Worm (Caenorhabditis elegans) whole organism, L1 larva: ENCODE data around the gene R11G10.3.

ENCODE experiments used
- C16A3.4 ChIP-seq: fragments of 150-350 bp; optimal IDR thresholded peaks from 2 replicates; lab custom pipeline; 2014; ENCODE audit warnings: missing biosample characterization, missing genetic modification characterization
- alr-1 ChIP-seq: fragments of 200-800 bp; sonication (Bioruptor generic); optimal IDR thresholded peaks from 2 replicates; lab custom pipeline; 2018; ENCODE audit warnings: borderline replicate concordance, mild to moderate bottlenecking, missing genetic modification characterization, missing compliant biosample characterization
- ceh-8 ChIP-seq: fragments of 200-800 bp; sonication (Bioruptor generic); optimal IDR thresholded peaks from 2 replicates; lab custom pipeline; 2018; ENCODE audit warnings: mild to moderate bottlenecking, missing genetic modification characterization, moderate library complexity, missing compliant biosample characterization
- egl-13 ChIP-seq: sonication (generic microtip); optimal IDR thresholded peaks from 2 replicates; lab custom pipeline; 2016; ENCODE audit warnings: missing genotype, missing genetic modification reagents, missing genetic modification characterization, missing compliant biosample characterization
- elt-2 ChIP-seq: sonication (generic microtip); optimal IDR thresholded peaks from 2 replicates; lab custom pipeline; 2016; ENCODE audit warnings: missing genetic modification characterization, mild to moderate bottlenecking, inconsistent platforms, missing compliant biosample characterization, missing genetic modification reagents
- fkh-10 ChIP-seq: sonication (generic microtip); optimal IDR thresholded peaks from 2 replicates; lab custom pipeline; 2017; ENCODE audit warnings: missing biosample characterization, missing genetic modification reagents, missing genetic modification characterization
- fkh-4 ChIP-seq: sonication (generic microtip); optimal IDR thresholded peaks from 2 replicates; lab custom pipeline; 2016; ENCODE audit warnings: missing compliant biosample characterization, missing genetic modification characterization, borderline replicate concordance
- grh-1 ChIP-seq: fragments of 200-800 bp; sonication (Bioruptor generic); IDR thresholded peaks from 2 replicates; pipeline ENCODE4 v1.3.6; 2022; ENCODE audit warnings: missing genetic modification reagents, missing genetic modification characterization, missing compliant biosample characterization
- hpl-2 ChIP-seq: fragments of 150-350 bp; optimal IDR thresholded peaks from 2 replicates; lab custom pipeline; 2014; ENCODE audit warnings: missing biosample characterization, missing genetic modification reagents, missing genetic modification characterization
- lin-39 ChIP-seq: fragments of 150-350 bp; optimal IDR thresholded peaks from 2 replicates; lab custom pipeline; 2014; ENCODE audit warnings: missing biosample characterization, missing genetic modification reagents, missing genetic modification characterization
- mab-9 ChIP-seq: fragments of 200-800 bp; sonication (Bioruptor generic); IDR thresholded peaks from 2 replicates; pipeline ENCODE4 v1.3.6; 2022; ENCODE audit warnings: missing genetic modification reagents, missing genetic modification characterization, missing compliant biosample characterization
- mdl-1 ChIP-seq, 2 experiments: fragments of 150-350 bp; optimal IDR thresholded peaks; 2 replicates each; lab custom pipeline; 2014 to 2017; ENCODE audit warnings: missing biosample characterization in 2 of 2, missing genetic modification characterization in 2 of 2, inconsistent platforms in 1 of 2
- nhr-71 ChIP-seq: sonication (generic microtip); optimal IDR thresholded peaks from 2 replicates; lab custom pipeline; 2016; ENCODE audit warnings: mild to moderate bottlenecking, missing genetic modification characterization, moderate library complexity, missing compliant biosample characterization
- pqm-1 ChIP-seq: sonication (generic microtip); optimal IDR thresholded peaks from 3 replicates; lab custom pipeline; 2017; ENCODE audit warnings: missing biosample characterization, missing genetic modification characterization
- snpc-4 ChIP-seq: fragments of 150-350 bp; optimal IDR thresholded peaks from 2 replicates; lab custom pipeline; 2014; ENCODE audit warnings: missing biosample characterization, missing genetic modification characterization
- snu-23 ChIP-seq: sonication (generic microtip); optimal IDR thresholded peaks from 2 replicates; lab custom pipeline; 2016; ENCODE audit warnings: missing genetic modification characterization, missing compliant biosample characterization
- sptf-1 ChIP-seq: fragments of 150-350 bp; optimal IDR thresholded peaks from 2 replicates; lab custom pipeline; 2014; ENCODE audit warnings: missing biosample characterization, missing genetic modification characterization
- sup-37 ChIP-seq: fragments of 200-800 bp; sonication (Bioruptor generic); optimal IDR thresholded peaks from 2 replicates; lab custom pipeline; 2018; ENCODE audit warnings: mild to moderate bottlenecking, missing genetic modification characterization, missing compliant biosample characterization
- swsn-7 ChIP-seq: sonication (generic microtip); optimal IDR thresholded peaks from 2 replicates; lab custom pipeline; 2016; ENCODE audit warnings: missing genetic modification characterization, missing compliant biosample characterization
- tbx-2 ChIP-seq: sonication (generic microtip); optimal IDR thresholded peaks from 2 replicates; lab custom pipeline; 2016; ENCODE audit warnings: missing genetic modification characterization, missing compliant biosample characterization
- zag-1 ChIP-seq: fragments of 150-350 bp; optimal IDR thresholded peaks from 2 replicates; lab custom pipeline; 2014; ENCODE audit warnings: missing biosample characterization, missing genetic modification characterization
- ztf-11 ChIP-seq, 2 experiments: sonication (generic microtip); optimal IDR thresholded peaks; 2 replicates each; lab custom pipeline; 2016 to 2017; ENCODE audit warnings: missing genetic modification characterization in 2 of 2, missing biosample characterization in 1 of 2, missing compliant biosample characterization in 1 of 2

Gene R11G10.3

ce11 chrV:13576828-13577227 is 53.5 kb downstream of the R11G10.3 start (continued):
- TF ChIP-seq fkh-10 (no peak), pqm-1 (peak; percentile 66)

- TF ChIP-seq sptf-1 (tag; lab: Kevin White, UChicago) (no peak), hpl-2 (GFP tag; lab: Kevin White, UChicago) (no peak), snpc-4 (tag; lab: Kevin White, UChicago) (no peak), mdl-1 (tag; optimal IDR thresholded peaks at IDR 0.05; lab: Kevin White, UChicago) (no peak), mab-9 (GFP tag; lab: Robert Waterston, UW) (no peak), tbx-2 (tag; lab: Kevin White, UChicago) (no peak), fkh-4 (tag; lab: Kevin White, UChicago) (no peak), sup-37 (GFP tag; lab: Kevin White, UChicago) (no peak), ceh-8 (GFP tag; lab: Kevin White, UChicago) (no peak), grh-1 (GFP tag; lab: Robert Waterston, UW) (no peak), egl-13 (tag; lab: Kevin White, UChicago) (no peak), ztf-11 (tag; optimal IDR thresholded peaks at IDR 0.05; lab: Kevin White, UChicago) (no peak), alr-1 (no peak), C16A3.4 (tag; lab: Kevin White, UChicago) (no peak), nhr-71 (tag; lab: Kevin White, UChicago) (no peak), lin-39 (tag; lab: Kevin White, UChicago) (no peak), zag-1 (no peak), snu-23 (no peak), pqm-1 (no peak)
Measured at ce11 chrV:13577463-13577862, 54.2 kb downstream of the R11G10.3 start.

DNA sequence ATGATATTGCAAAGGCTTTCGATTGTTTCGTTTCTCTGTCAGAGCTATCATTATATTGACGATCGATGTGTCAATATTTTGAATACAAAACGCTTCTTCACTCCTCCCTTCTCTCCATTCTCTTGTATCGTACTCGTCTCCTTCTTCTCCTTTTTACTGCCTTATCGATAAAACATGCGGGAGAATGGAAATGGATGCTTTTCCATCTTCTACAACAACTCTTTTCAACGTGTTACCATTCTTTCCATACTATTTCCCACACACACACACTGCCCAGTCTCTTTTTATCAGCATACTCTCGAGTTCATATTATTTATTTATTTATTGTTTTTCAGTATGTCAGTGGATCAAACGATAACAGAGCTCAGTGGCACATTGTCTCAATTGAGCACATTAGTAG is 55.3 kb downstream of the R11G10.3 start, which contains the start of gene C50B8.6:
TSS of gene C50B8.6 (plus strand) at position 336 of the 400 bp plus-strand sequence.
- TF ChIP-seq elt-2 (tag; lab: Kevin White, UChicago): peak; percentile 39
- TF ChIP-seq mab-9 (GFP tag; lab: Robert Waterston, UW): no peak
- TF ChIP-seq swsn-7 (tag; lab: Kevin White, UChicago): no peak
- TF ChIP-seq, all 84 proteins: peak for 1
